Worm (Caenorhabditis elegans) whole organism, early embryonic: ENCODE measurements around the gene srg-5.

Experiments used
- B0310.2 ChIP-seq: sonication (generic microtip); optimal IDR thresholded peaks from 2 replicates; lab custom pipeline; 2016; ENCODE audit warnings: mild to moderate bottlenecking, missing genetic modification characterization, missing compliant biosample characterization
- F13C5.2 ChIP-seq: sonication (generic microtip); optimal IDR thresholded peaks from 2 replicates; lab custom pipeline; 2017; ENCODE audit warnings: mild to moderate bottlenecking, missing genetic modification characterization, inconsistent platforms, missing compliant biosample characterization
- ama-1 ChIP-seq: fragments of 150-350 bp; optimal IDR thresholded peaks from 2 replicates; lab custom pipeline; 2014
- ceh-13 ChIP-seq: fragments of 200-800 bp; sonication (Bioruptor generic); optimal IDR thresholded peaks from 2 replicates; lab custom pipeline; 2018; ENCODE audit warnings: mild to moderate bottlenecking, missing genetic modification characterization, missing compliant biosample characterization
- flt-1 ChIP-seq: fragments of 200-800 bp; sonication (Bioruptor generic); IDR thresholded peaks from 2 replicates; pipeline ENCODE4 v1.3.6; 2022; ENCODE audit warnings: missing genetic modification characterization, missing compliant biosample characterization
- hnd-1 ChIP-seq: sonication (generic microtip); optimal IDR thresholded peaks from 2 replicates; lab custom pipeline; 2016; ENCODE audit warnings: missing genetic modification characterization, missing compliant biosample characterization
- scrt-1 ChIP-seq: fragments of 200-800 bp; sonication (Bioruptor generic); IDR thresholded peaks from 2 replicates; pipeline ENCODE4 v1.3.6; 2022; ENCODE audit warnings: missing genetic modification characterization, missing compliant biosample characterization
- sea-1 ChIP-seq: fragments of 200-800 bp; sonication (Bioruptor generic); conservative IDR thresholded peaks from 2 replicates; pipeline ENCODE4 v1.3.6; 2022; ENCODE audit warnings: missing genetic modification characterization, missing compliant biosample characterization
- tbx-37 ChIP-seq: fragments of 200-800 bp; sonication (Bioruptor generic); conservative IDR thresholded peaks from 2 replicates; pipeline ENCODE4 v1.3.6; 2022; ENCODE audit warnings: missing genetic modification reagents, missing genetic modification characterization, missing compliant biosample characterization

- no peak for TF ChIP-seq hnd-1 (tag; lab: Kevin White, UChicago)
- TF ChIP-seq B0310.2 (tag; lab: Kevin White, UChicago) = no peak
- no peak for TF ChIP-seq flt-1 (GFP tag; lab: Robert Waterston, UW)
- TF ChIP-seq ceh-13 (GFP tag; lab: Kevin White, UChicago) = no peak
- TF ChIP-seq F13C5.2 (tag; lab: Kevin White, UChicago) = no peak
- no peak for TF ChIP-seq sea-1
- no peak for TF ChIP-seq scrt-1 (GFP tag; lab: Robert Waterston, UW)
- TF ChIP-seq ama-1 (lab: Kevin White, UChicago) = no peak
- no peak for TF ChIP-seq tbx-37 (GFP tag; lab: Robert Waterston, UW)
These were observed 47.9 kb upstream of the srg-5 start for ce11 chrIII:6312244-6312643.
